Worm (Caenorhabditis elegans) whole organism, L1 larva: Measurements from ENCODE around the gene tes-1.
A peak's percentile ranks its signal among the peaks of the same experiment; 100 is the strongest.

Experiments
- C16A3.4 ChIP-seq: fragments of 150-350 bp; optimal IDR thresholded peaks from 2 replicates; lab custom pipeline; 2014; ENCODE audit warnings: missing biosample characterization, missing genetic modification characterization
- C34B4.2 ChIP-seq: sonication (generic microtip); optimal IDR thresholded peaks from 2 replicates; lab custom pipeline; 2017; ENCODE audit warnings: mild to moderate bottlenecking, missing genetic modification characterization, missing compliant biosample characterization
- ama-1 ChIP-seq: fragments of 150-350 bp; optimal IDR thresholded peaks from 2 replicates; lab custom pipeline; 2014
- ceh-63 ChIP-seq: fragments of 200-800 bp; sonication (Bioruptor generic); optimal IDR thresholded peaks from 2 replicates; lab custom pipeline; 2018; ENCODE audit warnings: mild to moderate bottlenecking, missing genetic modification characterization, missing compliant biosample characterization
- ceh-8 ChIP-seq: fragments of 200-800 bp; sonication (Bioruptor generic); optimal IDR thresholded peaks from 2 replicates; lab custom pipeline; 2018; ENCODE audit warnings: mild to moderate bottlenecking, missing genetic modification characterization, moderate library complexity, missing compliant biosample characterization
- ceh-82 ChIP-seq, 3 experiments: fragments of 150-350 bp in 1 of 3; sonication (generic microtip) in 2 of 3; optimal IDR thresholded peaks; 2 replicates each; lab custom pipeline; 2014 to 2017; ENCODE audit warnings: missing biosample characterization in 3 of 3, missing genetic modification characterization in 3 of 3
- ceh-88 ChIP-seq: fragments of 200-800 bp; sonication (Bioruptor generic); IDR thresholded peaks from 2 replicates; pipeline ENCODE4 v1.3.6; 2022; ENCODE audit warnings: missing genetic modification characterization, missing compliant biosample characterization
- efl-1 ChIP-seq, 4 experiments: fragments of 150-350 bp; optimal IDR thresholded peaks in 3 of 4; peaks in 1 of 4; 1 replicate in 1 of 4; 2 replicates in 3 of 4; lab custom pipeline; 2014; ENCODE audit warnings: missing biosample characterization in 2 of 4, missing genetic modification characterization in 2 of 4, missing genetic modification reagents in 2 of 4
- efl-3 ChIP-seq: fragments of 200-800 bp; sonication (Bioruptor generic); optimal IDR thresholded peaks from 2 replicates; lab custom pipeline; 2018; ENCODE audit warnings: mild to moderate bottlenecking, missing genetic modification characterization, missing compliant biosample characterization
- egl-13 ChIP-seq: sonication (generic microtip); optimal IDR thresholded peaks from 2 replicates; lab custom pipeline; 2016; ENCODE audit warnings: missing genotype, missing genetic modification reagents, missing genetic modification characterization, missing compliant biosample characterization
- grh-1 ChIP-seq: fragments of 200-800 bp; sonication (Bioruptor generic); IDR thresholded peaks from 2 replicates; pipeline ENCODE4 v1.3.6; 2022; ENCODE audit warnings: missing genetic modification reagents, missing genetic modification characterization, missing compliant biosample characterization
- hlh-17 ChIP-seq: fragments of 200-800 bp; sonication (Bioruptor generic); optimal IDR thresholded peaks from 2 replicates; lab custom pipeline; 2018; ENCODE audit warnings: missing genetic modification characterization, mild to moderate bottlenecking, missing compliant biosample characterization, moderate library complexity, borderline replicate concordance
- isw-1 ChIP-seq: fragments of 200-800 bp; sonication (Bioruptor generic); IDR thresholded peaks from 2 replicates; pipeline ENCODE4 v1.3.6; 2022; ENCODE audit warnings: missing genetic modification characterization, missing compliant biosample characterization
- jun-1 ChIP-seq: fragments of 150-350 bp; optimal IDR thresholded peaks from 2 replicates; lab custom pipeline; 2014; ENCODE audit warnings: missing biosample characterization, missing genetic modification reagents, missing genetic modification characterization
- lin-14 ChIP-seq: fragments of 200-800 bp; sonication (Bioruptor generic); optimal IDR thresholded peaks from 2 replicates; lab custom pipeline; 2018; ENCODE audit warnings: mild to moderate bottlenecking, missing genetic modification characterization, moderate library complexity, missing compliant biosample characterization
- lin-39 ChIP-seq: fragments of 150-350 bp; optimal IDR thresholded peaks from 2 replicates; lab custom pipeline; 2014; ENCODE audit warnings: missing biosample characterization, missing genetic modification reagents, missing genetic modification characterization
- mab-9 ChIP-seq: fragments of 200-800 bp; sonication (Bioruptor generic); IDR thresholded peaks from 2 replicates; pipeline ENCODE4 v1.3.6; 2022; ENCODE audit warnings: missing genetic modification reagents, missing genetic modification characterization, missing compliant biosample characterization
- mep-1 ChIP-seq: fragments of 150-350 bp; optimal IDR thresholded peaks from 2 replicates; lab custom pipeline; 2014; ENCODE audit warnings: missing biosample characterization, missing genetic modification characterization
- nhr-19 ChIP-seq: fragments of 200-800 bp; sonication (Bioruptor generic); conservative IDR thresholded peaks from 2 replicates; pipeline ENCODE4 v1.3.6; 2022; ENCODE audit warnings: missing genetic modification characterization, missing compliant biosample characterization
- nhr-20 ChIP-seq: sonication (generic microtip); optimal IDR thresholded peaks from 2 replicates; lab custom pipeline; 2016; ENCODE audit warnings: mild to moderate bottlenecking, missing genetic modification characterization, missing compliant biosample characterization
- nhr-71 ChIP-seq: sonication (generic microtip); optimal IDR thresholded peaks from 2 replicates; lab custom pipeline; 2016; ENCODE audit warnings: mild to moderate bottlenecking, missing genetic modification characterization, moderate library complexity, missing compliant biosample characterization
- nhr-77 ChIP-seq: fragments of 150-350 bp; optimal IDR thresholded peaks from 2 replicates; lab custom pipeline; 2014; ENCODE audit warnings: missing biosample characterization, missing genetic modification characterization
- nhr-85 ChIP-seq: sonication (generic microtip); peaks from one replicate; lab custom pipeline; 2016; ENCODE audit warnings: missing genetic modification characterization, inconsistent platforms, missing compliant biosample characterization
- nhr-90 ChIP-seq: sonication (generic microtip); optimal IDR thresholded peaks from 2 replicates; lab custom pipeline; 2016; ENCODE audit warnings: mild to moderate bottlenecking, missing genetic modification characterization, missing compliant biosample characterization; ENCODE audit not compliant: poor library complexity
- pag-3 ChIP-seq: sonication (generic microtip); optimal IDR thresholded peaks from 2 replicates; lab custom pipeline; 2017; ENCODE audit warnings: missing genetic modification characterization, mild to moderate bottlenecking, missing compliant biosample characterization, antibody characterized with exemption, borderline replicate concordance; ENCODE audit not compliant: insufficient read depth
- pax-3 ChIP-seq: fragments of 200-800 bp; sonication (Bioruptor generic); optimal IDR thresholded peaks from 2 replicates; lab custom pipeline; 2018; ENCODE audit warnings: mild to moderate bottlenecking, missing genetic modification characterization, moderate library complexity, missing compliant biosample characterization
- rnt-1 ChIP-seq: sonication (generic microtip); optimal IDR thresholded peaks from 2 replicates; lab custom pipeline; 2016; ENCODE audit warnings: mild to moderate bottlenecking, missing genetic modification characterization, moderate library complexity, missing compliant biosample characterization
- skn-1 ChIP-seq: fragments of 150-350 bp; optimal IDR thresholded peaks from 2 replicates; lab custom pipeline; 2014; ENCODE audit warnings: missing biosample characterization, missing genetic modification characterization
- snu-23 ChIP-seq: sonication (generic microtip); optimal IDR thresholded peaks from 2 replicates; lab custom pipeline; 2016; ENCODE audit warnings: missing genetic modification characterization, missing compliant biosample characterization
- swsn-7 ChIP-seq: sonication (generic microtip); optimal IDR thresholded peaks from 2 replicates; lab custom pipeline; 2016; ENCODE audit warnings: missing genetic modification characterization, missing compliant biosample characterization
- tbx-2 ChIP-seq: sonication (generic microtip); optimal IDR thresholded peaks from 2 replicates; lab custom pipeline; 2016; ENCODE audit warnings: missing genetic modification characterization, missing compliant biosample characterization
- unc-62 ChIP-seq: fragments of 150-350 bp; optimal IDR thresholded peaks from 2 replicates; lab custom pipeline; 2014; ENCODE audit warnings: missing biosample characterization, missing genetic modification reagents, missing genetic modification characterization
- unc-86 ChIP-seq: sonication (generic microtip); optimal IDR thresholded peaks from 2 replicates; lab custom pipeline; 2016; ENCODE audit warnings: missing genetic modification characterization, missing compliant biosample characterization
- xbp-1 ChIP-seq: sonication (generic microtip); optimal IDR thresholded peaks from 2 replicates; lab custom pipeline; 2016; ENCODE audit warnings: missing genetic modification characterization, missing compliant biosample characterization
- ztf-11 ChIP-seq, 2 experiments: sonication (generic microtip); optimal IDR thresholded peaks; 2 replicates each; lab custom pipeline; 2016 to 2017; ENCODE audit warnings: missing genetic modification characterization in 2 of 2, missing biosample characterization in 1 of 2, missing compliant biosample characterization in 1 of 2
- ztf-4 ChIP-seq: fragments of 150-350 bp; optimal IDR thresholded peaks from 2 replicates; lab custom pipeline; 2014; ENCODE audit warnings: missing biosample characterization, missing genetic modification characterization

tes-1 gene

DNA sequence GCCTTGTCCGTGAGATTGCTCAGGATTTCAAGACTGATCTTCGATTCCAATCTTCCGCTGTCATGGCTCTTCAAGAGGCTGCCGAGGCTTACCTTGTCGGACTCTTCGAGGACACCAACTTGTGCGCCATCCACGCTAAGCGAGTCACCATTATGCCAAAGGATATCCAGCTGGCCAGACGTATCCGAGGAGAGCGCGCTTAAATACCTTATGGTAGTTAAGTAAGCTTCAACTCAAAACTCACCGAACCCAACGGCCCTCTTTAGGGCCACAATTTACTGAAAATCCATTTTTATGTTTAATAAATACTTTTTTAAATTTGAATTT is 37.2 kb upstream of the tes-1 start:
- TF ChIP-seq nhr-77 (tag; lab: Kevin White, UChicago): no peak
- no peak for TF ChIP-seq ztf-4 (tag; lab: Kevin White, UChicago)
- no peak for TF ChIP-seq isw-1 (GFP tag; lab: Robert Waterston, UW)
- TF ChIP-seq mab-9 (GFP tag; lab: Robert Waterston, UW): no peak
- no peak for TF ChIP-seq skn-1
- TF ChIP-seq swsn-7 (tag; lab: Kevin White, UChicago): no peak
- TF ChIP-seq hlh-17: no peak
- TF ChIP-seq unc-62: no peak
- no peak for TF ChIP-seq ama-1 (lab: Kevin White, UChicago)
- no peak for TF ChIP-seq efl-3 (GFP tag; lab: Kevin White, UChicago)
- no peak for TF ChIP-seq pax-3 (tag; lab: Kevin White, UChicago)
- TF ChIP-seq ceh-63 (GFP tag; lab: Kevin White, UChicago): no peak

DNA sequence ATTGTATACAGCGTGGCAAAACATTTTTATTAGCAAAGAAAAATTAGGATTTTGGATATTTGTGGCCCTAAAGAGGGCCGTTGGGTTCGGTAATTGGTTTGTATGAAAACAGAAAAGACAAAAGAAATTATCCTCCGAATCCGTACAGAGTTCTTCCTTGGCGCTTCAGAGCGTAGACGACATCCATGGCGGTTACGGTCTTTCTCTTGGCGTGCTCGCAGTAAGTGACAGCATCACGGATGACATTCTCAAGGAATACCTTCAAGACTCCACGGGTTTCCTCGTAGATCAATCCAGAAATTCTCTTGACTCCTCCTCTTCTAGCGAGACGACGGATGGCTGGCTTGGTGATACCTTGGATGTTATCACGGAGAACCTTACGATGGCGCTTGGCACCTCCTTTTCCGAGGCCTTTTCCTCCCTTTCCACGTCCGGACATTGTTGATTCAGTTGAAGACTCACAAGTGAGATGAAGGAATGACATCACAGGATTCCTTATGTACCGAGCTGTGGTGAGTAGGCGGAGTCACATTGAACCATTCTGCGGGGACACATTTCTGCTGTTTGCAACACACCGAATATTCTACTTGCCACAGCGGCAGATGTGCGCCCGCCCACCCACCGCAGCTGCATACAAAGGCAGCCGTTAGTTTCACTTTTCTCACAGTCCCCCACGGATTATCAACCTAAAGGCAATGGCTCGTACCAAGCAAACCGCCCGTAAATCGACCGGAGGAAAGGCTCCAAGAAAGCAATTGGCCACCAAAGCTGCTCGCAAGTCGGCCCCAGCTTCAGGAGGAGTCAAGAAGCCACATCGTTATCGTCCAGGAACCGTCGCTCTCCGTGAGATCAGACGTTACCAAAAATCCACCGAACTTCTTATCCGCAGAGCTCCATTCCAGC is 36.6 kb upstream of the tes-1 start, which contains the start of the genes his-60 and his-59:
Gene his-60 (minus strand): TSS at position 439 of the 903 bp plus-strand sequence.
Gene his-59 (plus strand): TSS at position 696 of the 903 bp plus-strand sequence.
- TF ChIP-seq C34B4.2 (tag; lab: Kevin White, UChicago) (no peak), unc-86 (tag; lab: Kevin White, UChicago) (peak; percentile 58), rnt-1 (tag; lab: Kevin White, UChicago) (peak; percentile 31), ceh-88 (GFP tag; lab: Robert Waterston, UW) (0 out of 2 replicates have a peak, but pooled peaks have one; percentile 14), ceh-8 (GFP tag; lab: Kevin White, UChicago) (no peak), jun-1 (tag; lab: Kevin White, UChicago) (no peak), lin-14 (GFP tag; lab: Kevin White, UChicago) (peak; percentile 67), pag-3 (tag; lab: Kevin White, UChicago) (no peak), ceh-82 (tag; optimal IDR thresholded peaks at IDR 0.05; lab: Kevin White, UChicago) (no peak), tbx-2 (tag; lab: Kevin White, UChicago) (peak; percentile 47), efl-3 (GFP tag; lab: Kevin White, UChicago) (peak; percentile 70), grh-1 (GFP tag; lab: Robert Waterston, UW) (peak; percentile 47; the same call in 1 of the 2 replicates), nhr-71 (tag; lab: Kevin White, UChicago) (peak; percentile 57), xbp-1 (tag; lab: Kevin White, UChicago) (peak; percentile 19), egl-13 (tag; lab: Kevin White, UChicago) (no peak), nhr-19 (GFP tag; lab: Robert Waterston, UW) (peak; percentile 41), isw-1 (GFP tag; lab: Robert Waterston, UW) (peak; percentile 7; the same call in 1 of the 2 replicates), lin-39 (tag; lab: Kevin White, UChicago) (peak; percentile 36), snu-23 (GFP tag; lab: Kevin White, UChicago) (peak; percentile 55), efl-1 (optimal IDR thresholded peaks at IDR 0.05; lab: Kevin White, UChicago) (peak; percentile 8 to 28), efl-1 (GFP tag; optimal IDR thresholded peaks at IDR 0.05 in 1 of 2; lab: Kevin White, UChicago) (no peak), nhr-85 (peak; percentile 79), swsn-7 (tag; lab: Kevin White, UChicago) (peak; percentile 68), nhr-20 (peak; percentile 43), C16A3.4 (tag; lab: Kevin White, UChicago) (peak; percentile 36), ztf-11 (tag; optimal IDR thresholded peaks at IDR 0.05; lab: Kevin White, UChicago) (peak in 1 of 2 experiments; percentile 93), mep-1 (tag; lab: Kevin White, UChicago) (peak; percentile 58), nhr-90 (peak; percentile 63)
